Worm (Caenorhabditis elegans) whole organism, L2 larva: Measurements from ENCODE around the gene fbxa-165.

Experiments
- ama-1 ChIP-seq: fragments of 150-350 bp; optimal IDR thresholded peaks from 2 replicates; lab custom pipeline; 2018; ENCODE audit warnings: inconsistent platforms
- dmd-4 ChIP-seq: sonication (generic microtip); optimal IDR thresholded peaks from 2 replicates; lab custom pipeline; 2017; ENCODE audit warnings: missing biosample characterization, missing genetic modification characterization
- egl-27 ChIP-seq: sonication (generic microtip); optimal IDR thresholded peaks from 3 replicates; lab custom pipeline; 2017; ENCODE audit warnings: missing biosample characterization, missing genetic modification reagents, missing genetic modification characterization
- elt-3 ChIP-seq: sonication (generic microtip); optimal IDR thresholded peaks from 2 replicates; lab custom pipeline; 2017; ENCODE audit warnings: missing biosample characterization, missing genetic modification characterization
- nhr-11 ChIP-seq: fragments of 150-350 bp; optimal IDR thresholded peaks from 2 replicates; lab custom pipeline; 2014; ENCODE audit warnings: missing biosample characterization, missing genetic modification characterization
- snpc-4 ChIP-seq: fragments of 150-350 bp; optimal IDR thresholded peaks from 2 replicates; lab custom pipeline; 2014; ENCODE audit warnings: missing biosample characterization, missing genetic modification characterization
- ztf-11 ChIP-seq: sonication (generic microtip); optimal IDR thresholded peaks from 2 replicates; lab custom pipeline; 2017; ENCODE audit warnings: missing biosample characterization, missing genetic modification characterization

- TF ChIP-seq elt-3 (tag; lab: Kevin White, UChicago), result no peak
- no peak for TF ChIP-seq egl-27 (tag; lab: Kevin White, UChicago)
- no peak for TF ChIP-seq dmd-4 (tag; lab: Kevin White, UChicago)
- no peak for TF ChIP-seq ama-1 (lab: Kevin White, UChicago)
- no peak for TF ChIP-seq nhr-11 (tag; lab: Kevin White, UChicago)
- TF ChIP-seq snpc-4, result no peak
- TF ChIP-seq ztf-11 (tag; lab: Kevin White, UChicago), result no peak
These were observed 30.0 kb downstream of the fbxa-165 start, which contains the start of gene T07H3.8 for ce11 chrII:1586305-1586704.
